Worm (Caenorhabditis elegans): ENCODE data around the gene mdh-1.

ce11 chrV:6517305-6518224 lies 1.2 kb upstream of the mdh-1 start:
- TF ChIP-seq unc-62 (GFP tag; optimal IDR thresholded peaks at IDR 0.05) (no peak), ztf-3 (GFP tag; optimal IDR thresholded peaks at IDR 0.05) (no peak), attf-6 (GFP tag; IDR thresholded peaks at IDR 0.05) (no peak)

Data from whole organism, young adult.